Worm (Caenorhabditis elegans) whole organism, young adult: Measurements from ENCODE around the gene clc-6.

Experiments
- D2030.7 ChIP-seq: fragments of 200-800 bp; sonication (Bioruptor generic); IDR thresholded peaks from 2 replicates; pipeline ENCODE4 v1.3.6; 2022; ENCODE audit warnings: missing genetic modification reagents, missing genetic modification characterization, missing compliant biosample characterization
- lin-40 ChIP-seq: sonication (generic microtip); optimal IDR thresholded peaks from 2 replicates; lab custom pipeline; 2016; ENCODE audit warnings: missing genetic modification characterization, mild to moderate bottlenecking, missing compliant biosample characterization, missing genotype, missing genetic modification reagents
- nhr-90 ChIP-seq: sonication (generic microtip); optimal IDR thresholded peaks from 2 replicates; lab custom pipeline; 2016; ENCODE audit warnings: missing genotype, mild to moderate bottlenecking, missing genetic modification characterization, missing compliant biosample characterization
- somi-1 ChIP-seq: fragments of 200-800 bp; sonication (Bioruptor generic); optimal IDR thresholded peaks from 2 replicates; lab custom pipeline; 2018; ENCODE audit warnings: mild to moderate bottlenecking, missing genetic modification characterization, missing compliant biosample characterization
- unc-130 ChIP-seq: sonication (generic microtip); optimal IDR thresholded peaks from 2 replicates; lab custom pipeline; 2016; ENCODE audit warnings: missing genetic modification reagents, missing genetic modification characterization, missing compliant biosample characterization
- ztf-26 ChIP-seq: sonication (generic microtip); optimal IDR thresholded peaks from 2 replicates; lab custom pipeline; 2017; ENCODE audit warnings: missing genetic modification characterization, missing compliant biosample characterization

- TF ChIP-seq lin-40 (tag; lab: Kevin White, UChicago), result no peak
- TF ChIP-seq nhr-90 (tag; lab: Kevin White, UChicago), result no peak
- TF ChIP-seq unc-130 (GFP tag; lab: Kevin White, UChicago), result no peak
- no peak for TF ChIP-seq somi-1 (GFP tag; lab: Kevin White, UChicago)
- no peak for TF ChIP-seq ztf-26 (tag; lab: Kevin White, UChicago)
- no peak for TF ChIP-seq D2030.7 (GFP tag; lab: Robert Waterston, UW)
Observed at ce11 chrV:11182925-11183324, 13.1 kb downstream of the clc-6 start, which contains the start of gene cnc-10.
